Worm (Caenorhabditis elegans): ENCODE data around the gene E04F6.15.

ce11 chrII:7207649-7208048, 2.4 kb downstream of the E04F6.15 start:
- no peak for TF ChIP-seq lin-15B (tag; optimal IDR thresholded peaks at IDR 0.05)
- no peak for TF ChIP-seq lin-13 (GFP tag; optimal IDR thresholded peaks at IDR 0.05)
- no peak for TF ChIP-seq elt-2 (tag; optimal IDR thresholded peaks at IDR 0.05)
- TF ChIP-seq C34B4.2 (tag; optimal IDR thresholded peaks at IDR 0.05): no peak
- no peak for TF ChIP-seq ztf-11 (tag; optimal IDR thresholded peaks at IDR 0.05)
- no peak for TF ChIP-seq sptf-1 (tag; optimal IDR thresholded peaks at IDR 0.05)
- TF ChIP-seq pqm-1 (tag; optimal IDR thresholded peaks at IDR 0.05): no peak
- no peak for TF ChIP-seq efl-1 (optimal IDR thresholded peaks at IDR 0.05)
- peak in 1 of 2 experiments; percentile 78 for TF ChIP-seq efl-1 (GFP tag; optimal IDR thresholded peaks at IDR 0.05 in 1 of 2)
- no peak for TF ChIP-seq F16B12.6 (tag; optimal IDR thresholded peaks at IDR 0.05)
- no peak for TF ChIP-seq fkh-10 (GFP tag; optimal IDR thresholded peaks at IDR 0.05)
- no peak for TF ChIP-seq aly-2 (tag; optimal IDR thresholded peaks at IDR 0.05)

Measured in whole organism, L1 larva.